Fruit fly (Drosophila melanogaster) whole organism, adult: ENCODE results near the gene Osi19.

Experiments used
- Mnt ChIP-seq: fragments of 200-800 bp; sonication (Bioruptor generic); optimal IDR thresholded peaks from 2 replicates; lab custom pipeline; 2016; ENCODE audit warnings: missing biosample characterization, mild to moderate bottlenecking, missing genetic modification characterization
- pad ChIP-seq: fragments of 200-800 bp; sonication (Bioruptor generic); optimal IDR thresholded peaks from 3 replicates; lab custom pipeline; 2017; ENCODE audit warnings: missing biosample characterization, missing genetic modification characterization, mild to moderate bottlenecking, moderate library complexity, missing genetic modification reagents
- tj ChIP-seq: fragments of 200-800 bp; sonication (Bioruptor generic); optimal IDR thresholded peaks from 3 replicates; lab custom pipeline; 2017; ENCODE audit warnings: missing biosample characterization, mild to moderate bottlenecking, missing genetic modification characterization, moderate library complexity
- toe ChIP-seq: fragments of 200-800 bp; sonication (Bioruptor generic); optimal IDR thresholded peaks from 2 replicates; lab custom pipeline; 2016; ENCODE audit warnings: missing biosample characterization, missing genetic modification characterization

DNA sequence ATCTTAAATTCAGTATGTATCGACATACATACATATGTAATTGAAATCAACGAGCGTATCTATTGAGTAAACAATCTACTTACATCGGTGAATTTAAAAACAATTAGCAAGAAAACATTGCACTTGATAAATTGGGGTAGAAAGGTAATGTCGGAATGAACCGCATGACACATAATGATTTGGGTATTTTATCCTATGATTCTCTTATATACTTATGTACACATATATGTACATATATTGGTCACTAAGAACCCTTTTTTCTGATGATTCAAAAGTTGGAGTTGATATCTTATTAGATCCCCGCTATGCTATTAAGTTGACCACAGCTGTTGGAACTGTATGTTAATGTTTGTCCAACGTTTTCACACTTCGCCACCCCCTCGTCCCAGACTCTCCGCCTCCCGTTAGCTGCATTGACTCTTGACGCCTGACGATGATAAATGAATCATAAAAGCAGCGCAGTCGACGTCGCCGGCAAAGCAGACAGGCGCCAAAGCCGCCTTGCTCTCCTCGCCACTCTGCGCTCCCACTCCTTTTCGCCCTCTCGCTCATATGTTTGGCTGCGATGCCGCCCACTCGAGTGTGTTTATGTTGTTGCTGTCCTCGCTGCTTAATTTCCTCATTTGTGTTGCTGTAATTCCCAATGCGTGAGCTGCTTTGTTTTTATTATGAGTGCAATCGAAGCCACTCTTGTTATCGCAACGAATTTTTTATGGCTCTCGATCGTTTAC lies 17.9 kb downstream of the Osi19 start:
- TF ChIP-seq Mnt (GFP tag; lab: Kevin White, UChicago): no peak
- TF ChIP-seq tj: no peak
- TF ChIP-seq toe (GFP tag; lab: Kevin White, UChicago): no peak
- TF ChIP-seq pad (GFP tag; lab: Kevin White, UChicago): peak; percentile 11
